Worm (Caenorhabditis elegans) whole organism, L2 larva: ENCODE results near the gene snb-6.

ENCODE experiments used
- C34F6.9 ChIP-seq: fragments of 150-350 bp; optimal IDR thresholded peaks from 2 replicates; lab custom pipeline; 2014; ENCODE audit warnings: missing biosample characterization, missing genetic modification characterization
- F13H6.1 ChIP-seq: sonication (generic microtip); optimal IDR thresholded peaks from 2 replicates; lab custom pipeline; 2016; ENCODE audit warnings: missing genetic modification characterization, missing compliant biosample characterization
- R02D3.7 ChIP-seq: fragments of 150-350 bp; optimal IDR thresholded peaks from 2 replicates; lab custom pipeline; 2014; ENCODE audit warnings: missing biosample characterization, missing genetic modification characterization
- Y55F3AM.14 ChIP-seq: fragments of 200-800 bp; sonication (Bioruptor generic); optimal IDR thresholded peaks from 2 replicates; lab custom pipeline; 2018; ENCODE audit warnings: mild to moderate bottlenecking, missing genetic modification characterization, missing compliant biosample characterization
- ZK546.5 ChIP-seq: sonication (generic microtip); optimal IDR thresholded peaks from 2 replicates; lab custom pipeline; 2017; ENCODE audit warnings: missing biosample characterization, missing genetic modification characterization
- alr-1 ChIP-seq: fragments of 150-350 bp; optimal IDR thresholded peaks from 2 replicates; lab custom pipeline; 2014; ENCODE audit warnings: missing biosample characterization, missing genetic modification characterization
- aly-2 ChIP-seq: fragments of 150-350 bp; optimal IDR thresholded peaks from 2 replicates; lab custom pipeline; 2014; ENCODE audit warnings: missing biosample characterization, missing genetic modification characterization
- ama-1 ChIP-seq: fragments of 150-350 bp; optimal IDR thresholded peaks from 2 replicates; lab custom pipeline; 2018; ENCODE audit warnings: inconsistent platforms
- blmp-1 ChIP-seq: sonication (generic microtip); optimal IDR thresholded peaks from 2 replicates; lab custom pipeline; 2017; ENCODE audit warnings: missing genetic modification characterization, mild to moderate bottlenecking, missing compliant biosample characterization, antibody characterized with exemption, moderate library complexity; ENCODE audit not compliant: insufficient read depth
- ceh-16 ChIP-seq: fragments of 150-350 bp; optimal IDR thresholded peaks from 2 replicates; lab custom pipeline; 2014; ENCODE audit warnings: missing biosample characterization, missing genetic modification characterization
- ceh-82 ChIP-seq: fragments of 150-350 bp; optimal IDR thresholded peaks from 2 replicates; lab custom pipeline; 2014; ENCODE audit warnings: missing biosample characterization, missing genetic modification characterization
- crh-2 ChIP-seq: sonication (generic microtip); optimal IDR thresholded peaks from 2 replicates; lab custom pipeline; 2017; ENCODE audit warnings: missing biosample characterization, missing genetic modification characterization
- dmd-4 ChIP-seq: sonication (generic microtip); optimal IDR thresholded peaks from 2 replicates; lab custom pipeline; 2017; ENCODE audit warnings: missing biosample characterization, missing genetic modification characterization
- egl-27 ChIP-seq: sonication (generic microtip); optimal IDR thresholded peaks from 3 replicates; lab custom pipeline; 2017; ENCODE audit warnings: missing biosample characterization, missing genetic modification reagents, missing genetic modification characterization
- elt-1 ChIP-seq: fragments of 150-350 bp; optimal IDR thresholded peaks from 2 replicates; lab custom pipeline; 2014; ENCODE audit warnings: missing biosample characterization, missing genetic modification characterization
- elt-3 ChIP-seq: sonication (generic microtip); optimal IDR thresholded peaks from 2 replicates; lab custom pipeline; 2017; ENCODE audit warnings: missing biosample characterization, missing genetic modification characterization
- fos-1 ChIP-seq: fragments of 150-350 bp; optimal IDR thresholded peaks from 2 replicates; lab custom pipeline; 2014; ENCODE audit warnings: missing biosample characterization, missing genetic modification characterization
- gmeb-1 ChIP-seq: fragments of 150-350 bp; optimal IDR thresholded peaks from 2 replicates; lab custom pipeline; 2014; ENCODE audit warnings: missing biosample characterization, missing genetic modification characterization
- lin-11 ChIP-seq: fragments of 150-350 bp; sonication (generic microtip); optimal IDR thresholded peaks from 2 replicates; lab custom pipeline; 2014; ENCODE audit warnings: missing biosample characterization, missing genetic modification characterization, inconsistent platforms, mixed read lengths
- lin-13 ChIP-seq: fragments of 150-350 bp; optimal IDR thresholded peaks from 2 replicates; lab custom pipeline; 2014; ENCODE audit warnings: missing biosample characterization, missing genetic modification reagents, missing genetic modification characterization
- lin-39 ChIP-seq: fragments of 150-350 bp; optimal IDR thresholded peaks from 2 replicates; lab custom pipeline; 2014; ENCODE audit warnings: missing biosample characterization, missing genetic modification reagents, missing genetic modification characterization
- lsy-2 ChIP-seq, 2 experiments: fragments of 150-350 bp in 1 of 2; sonication (generic microtip) in 1 of 2; optimal IDR thresholded peaks; 2 replicates each; lab custom pipeline; 2014 to 2017; ENCODE audit warnings: missing biosample characterization in 2 of 2, missing genetic modification characterization in 2 of 2
- mab-5 ChIP-seq: fragments of 150-350 bp; optimal IDR thresholded peaks from 2 replicates; lab custom pipeline; 2014; ENCODE audit warnings: missing biosample characterization, missing genetic modification characterization
- mbf-1 ChIP-seq: sonication (generic microtip); optimal IDR thresholded peaks from 2 replicates; lab custom pipeline; 2017; ENCODE audit warnings: missing biosample characterization, missing genetic modification characterization
- nhr-10 ChIP-seq: sonication (generic microtip); optimal IDR thresholded peaks from 2 replicates; lab custom pipeline; 2017; ENCODE audit warnings: missing biosample characterization, missing genetic modification characterization
- nhr-11 ChIP-seq: fragments of 150-350 bp; optimal IDR thresholded peaks from 2 replicates; lab custom pipeline; 2014; ENCODE audit warnings: missing biosample characterization, missing genetic modification characterization
- nhr-12 ChIP-seq: fragments of 150-350 bp; optimal IDR thresholded peaks from 2 replicates; lab custom pipeline; 2014; ENCODE audit warnings: missing biosample characterization, missing genetic modification characterization
- nhr-129 ChIP-seq: fragments of 150-350 bp; optimal IDR thresholded peaks from 2 replicates; lab custom pipeline; 2014; ENCODE audit warnings: missing biosample characterization, missing genetic modification characterization
- nhr-21 ChIP-seq: fragments of 150-350 bp; optimal IDR thresholded peaks from 2 replicates; lab custom pipeline; 2014; ENCODE audit warnings: missing biosample characterization, missing genetic modification characterization
- nhr-23 ChIP-seq: fragments of 150-350 bp; optimal IDR thresholded peaks from 2 replicates; lab custom pipeline; 2014; ENCODE audit warnings: missing biosample characterization, missing genetic modification reagents, missing genetic modification characterization
- nhr-237 ChIP-seq: fragments of 150-350 bp; optimal IDR thresholded peaks from 2 replicates; lab custom pipeline; 2014; ENCODE audit warnings: missing biosample characterization, missing genetic modification characterization
- nhr-25 ChIP-seq: fragments of 150-350 bp; sonication (generic microtip); optimal IDR thresholded peaks from 3 replicates; lab custom pipeline; 2014; ENCODE audit warnings: missing biosample characterization, missing genetic modification characterization
- nhr-6 ChIP-seq: fragments of 150-350 bp; optimal IDR thresholded peaks from 2 replicates; lab custom pipeline; 2014; ENCODE audit warnings: missing biosample characterization, missing genetic modification characterization
- nhr-77 ChIP-seq: fragments of 150-350 bp; optimal IDR thresholded peaks from 2 replicates; lab custom pipeline; 2014; ENCODE audit warnings: missing biosample characterization, missing genetic modification characterization
- peb-1 ChIP-seq: fragments of 150-350 bp; optimal IDR thresholded peaks from 2 replicates; lab custom pipeline; 2014; ENCODE audit warnings: missing biosample characterization, missing genetic modification characterization
- sem-4 ChIP-seq: fragments of 150-350 bp; optimal IDR thresholded peaks from 2 replicates; lab custom pipeline; 2014; ENCODE audit warnings: missing biosample characterization, missing genetic modification reagents, missing genetic modification characterization
- skn-1 ChIP-seq: sonication (generic microtip); optimal IDR thresholded peaks from 2 replicates; lab custom pipeline; 2017; ENCODE audit warnings: missing biosample characterization, missing genetic modification characterization
- sma-3 ChIP-seq: sonication (generic microtip); optimal IDR thresholded peaks from 2 replicates; lab custom pipeline; 2016; ENCODE audit warnings: missing genetic modification reagents, missing genetic modification characterization, missing compliant biosample characterization
- sma-9 ChIP-seq, 2 experiments: fragments of 150-350 bp in 1 of 2; sonication (generic microtip) in 1 of 2; optimal IDR thresholded peaks; 2 replicates each; lab custom pipeline; 2014 to 2016; ENCODE audit warnings: missing genetic modification characterization in 2 of 2, mild to moderate bottlenecking in 1 of 2, missing biosample characterization in 1 of 2, missing compliant biosample characterization in 1 of 2, missing genetic modification reagents in 1 of 2, moderate library complexity in 1 of 2
- snpc-4 ChIP-seq: fragments of 150-350 bp; optimal IDR thresholded peaks from 2 replicates; lab custom pipeline; 2014; ENCODE audit warnings: missing biosample characterization, missing genetic modification characterization
- unc-62 ChIP-seq: fragments of 150-350 bp; optimal IDR thresholded peaks from 2 replicates; lab custom pipeline; 2014; ENCODE audit warnings: missing biosample characterization, missing genetic modification reagents, missing genetic modification characterization
- zag-1 ChIP-seq: fragments of 150-350 bp; optimal IDR thresholded peaks from 2 replicates; lab custom pipeline; 2014; ENCODE audit warnings: missing biosample characterization, missing genetic modification characterization
- ztf-1 ChIP-seq: fragments of 200-800 bp; sonication (Bioruptor generic); conservative IDR thresholded peaks from 2 replicates; pipeline ENCODE4 v1.3.6; 2022; ENCODE audit warnings: missing genetic modification characterization, missing compliant biosample characterization
- ztf-11 ChIP-seq: sonication (generic microtip); optimal IDR thresholded peaks from 2 replicates; lab custom pipeline; 2017; ENCODE audit warnings: missing biosample characterization, missing genetic modification characterization
- ztf-4 ChIP-seq: fragments of 150-350 bp; optimal IDR thresholded peaks from 2 replicates; lab custom pipeline; 2014; ENCODE audit warnings: missing biosample characterization, missing genetic modification characterization

snb-6 gene

DNA sequence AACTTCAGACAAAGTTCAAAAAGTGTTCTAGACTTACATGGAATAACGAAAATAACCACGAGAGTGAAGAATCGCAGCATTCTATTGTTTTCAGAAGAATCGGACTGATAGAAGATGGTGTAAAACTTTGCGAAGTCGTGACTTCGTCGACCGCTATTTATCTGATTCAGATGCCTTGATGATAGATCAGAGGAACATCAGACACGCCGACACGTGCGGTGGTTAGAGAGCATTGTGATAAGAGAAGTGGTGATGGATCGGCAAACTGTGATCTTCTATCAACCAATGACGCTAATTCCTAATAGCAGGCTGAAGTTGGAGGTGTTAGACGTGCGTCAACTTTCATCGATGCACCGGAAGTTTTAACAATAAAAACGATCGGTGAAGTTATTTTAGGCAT is 41.2 kb downstream of the snb-6 start (continued):
- TF ChIP-seq ztf-11 (tag; lab: Kevin White, UChicago): no peak
- TF ChIP-seq lin-13: no peak
- no peak for TF ChIP-seq nhr-6
- TF ChIP-seq nhr-129 (tag; lab: Kevin White, UChicago): no peak
- TF ChIP-seq ZK546.5 (tag; lab: Kevin White, UChicago): no peak
- no peak for TF ChIP-seq R02D3.7 (tag; lab: Kevin White, UChicago)
- peak; percentile 88 for TF ChIP-seq nhr-25 (tag; lab: Kevin White, UChicago)
- TF ChIP-seq sma-9 (GFP tag; optimal IDR thresholded peaks at IDR 0.05; lab: Kevin White, UChicago): peak; percentile 93
- TF ChIP-seq sma-9 (tag; optimal IDR thresholded peaks at IDR 0.05; lab: Kevin White, UChicago): no peak
- peak in 1 of 2 experiments; percentile 29 for TF ChIP-seq lsy-2 (tag; optimal IDR thresholded peaks at IDR 0.05; lab: Kevin White, UChicago)
- TF ChIP-seq zag-1: no peak
- TF ChIP-seq unc-62: no peak
- no peak for TF ChIP-seq Y55F3AM.14 (GFP tag; lab: Kevin White, UChicago)

DNA sequence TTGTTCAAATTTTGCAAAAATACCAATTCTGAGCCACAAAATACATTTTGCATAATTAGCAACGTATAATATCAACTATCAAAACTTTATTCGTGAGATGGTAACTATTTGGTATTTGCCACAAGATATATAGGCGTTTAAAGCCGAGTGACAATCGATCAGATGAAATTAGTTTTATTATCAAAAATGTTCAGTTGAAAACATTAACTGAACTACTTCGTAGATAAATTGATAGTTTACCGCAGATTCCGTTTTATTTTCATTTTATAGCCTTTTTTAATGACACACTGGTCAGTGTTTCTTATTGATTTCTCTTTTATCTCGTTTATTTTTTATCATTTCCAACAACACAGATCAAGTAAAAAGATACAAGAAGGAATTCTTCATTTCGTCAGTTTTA is 42.3 kb downstream of the snb-6 start:
- TF ChIP-seq nhr-21 (tag; lab: Kevin White, UChicago): peak; percentile 85
- TF ChIP-seq elt-1 (tag; lab: Kevin White, UChicago): no peak
- peak; percentile 12 for TF ChIP-seq blmp-1
- TF ChIP-seq nhr-10: no peak
- TF ChIP-seq lsy-2 (tag; optimal IDR thresholded peaks at IDR 0.05; lab: Kevin White, UChicago): peak in 1 of 2 experiments; percentile 16
- TF ChIP-seq sem-4 (tag; lab: Kevin White, UChicago): peak; percentile 56
- TF ChIP-seq crh-2 (tag; lab: Kevin White, UChicago): peak; percentile 31
- no peak for TF ChIP-seq C34F6.9 (tag; lab: Kevin White, UChicago)
- TF ChIP-seq elt-3 (tag; lab: Kevin White, UChicago): no peak
- peak; percentile 33 for TF ChIP-seq ztf-4 (tag; lab: Kevin White, UChicago)
- peak; percentile 59 for TF ChIP-seq nhr-25 (tag; lab: Kevin White, UChicago)
- TF ChIP-seq sma-3 (GFP tag; lab: Kevin White, UChicago): peak; percentile 51

DNA sequence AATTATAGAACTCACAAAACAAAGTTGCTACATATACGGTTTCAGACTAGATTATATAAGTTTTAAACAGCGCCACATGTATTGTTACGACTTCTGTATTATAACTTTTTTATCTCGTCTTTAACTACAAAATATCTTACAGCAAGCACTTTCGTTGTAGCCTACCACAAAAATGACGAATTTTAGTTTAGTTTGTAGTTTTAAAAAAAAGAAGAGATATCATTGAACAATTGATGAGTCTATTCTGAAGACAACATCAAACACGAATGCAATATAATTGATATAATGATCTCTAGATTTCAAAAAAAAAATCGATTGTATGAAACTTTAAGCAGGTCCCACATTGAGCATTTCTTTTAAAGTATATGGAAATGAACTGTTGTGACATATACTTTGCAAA is 45.3 kb downstream of the snb-6 start:
- TF ChIP-seq F13H6.1 (tag; lab: Kevin White, UChicago) (no peak), nhr-25 (tag; lab: Kevin White, UChicago) (peak; percentile 4), lin-11 (tag; lab: Kevin White, UChicago) (no peak), dmd-4 (tag; lab: Kevin White, UChicago) (no peak), gmeb-1 (tag; lab: Kevin White, UChicago) (no peak), elt-3 (tag; lab: Kevin White, UChicago) (no peak), nhr-77 (tag; lab: Kevin White, UChicago) (no peak)

DNA sequence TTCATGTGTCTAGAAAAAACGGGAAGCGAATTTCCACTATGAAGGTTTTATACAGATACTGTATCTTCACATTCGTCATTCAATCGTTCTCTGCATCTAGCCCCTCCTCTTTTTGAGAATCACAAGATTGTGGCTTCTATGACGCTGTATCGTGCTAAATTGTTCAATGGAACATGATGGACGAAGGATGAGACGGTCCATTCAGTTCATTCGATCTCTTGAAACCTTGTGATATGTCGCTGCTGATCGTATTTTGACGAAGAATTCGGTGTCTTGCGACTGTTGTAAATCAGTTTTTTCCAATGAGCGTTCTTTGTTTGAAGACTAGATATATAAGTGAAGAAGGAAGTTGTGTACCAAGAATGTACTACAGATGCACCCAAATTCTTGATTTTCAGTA is 45.8 kb downstream of the snb-6 start:
- TF ChIP-seq skn-1 (tag; lab: Kevin White, UChicago): no peak
- peak; percentile 56 for TF ChIP-seq crh-2 (tag; lab: Kevin White, UChicago)
- TF ChIP-seq aly-2 (tag; lab: Kevin White, UChicago): no peak
- no peak for TF ChIP-seq ceh-82
- TF ChIP-seq sem-4 (tag; lab: Kevin White, UChicago): no peak
- peak in 1 of 2 experiments; percentile 22 for TF ChIP-seq lsy-2 (tag; optimal IDR thresholded peaks at IDR 0.05; lab: Kevin White, UChicago)
- TF ChIP-seq gmeb-1 (tag; lab: Kevin White, UChicago): peak; percentile 15
- TF ChIP-seq ztf-4 (tag; lab: Kevin White, UChicago): no peak
- TF ChIP-seq sma-3 (GFP tag; lab: Kevin White, UChicago): peak; percentile 84
- no peak for TF ChIP-seq C34F6.9 (tag; lab: Kevin White, UChicago)
- TF ChIP-seq nhr-25 (tag; lab: Kevin White, UChicago): peak; percentile 89
- no peak for TF ChIP-seq mab-5 (tag; lab: Kevin White, UChicago)
- no peak for TF ChIP-seq F13H6.1 (tag; lab: Kevin White, UChicago)
- TF ChIP-seq lin-39 (tag; lab: Kevin White, UChicago): no peak
- TF ChIP-seq nhr-21 (tag; lab: Kevin White, UChicago): peak; percentile 98
- no peak for TF ChIP-seq alr-1 (tag; lab: Kevin White, UChicago)
- TF ChIP-seq ztf-1 (GFP tag; lab: Robert Waterston, UW): no peak
- TF ChIP-seq nhr-10: no peak
- TF ChIP-seq nhr-77 (tag; lab: Kevin White, UChicago): no peak
- no peak for TF ChIP-seq mbf-1
- TF ChIP-seq peb-1 (tag; lab: Kevin White, UChicago): no peak
- no peak for TF ChIP-seq ztf-11 (tag; lab: Kevin White, UChicago)
- no peak for TF ChIP-seq snpc-4 (tag; lab: Kevin White, UChicago)
- no peak for TF ChIP-seq dmd-4 (tag; lab: Kevin White, UChicago)
- TF ChIP-seq lin-11 (tag; lab: Kevin White, UChicago): no peak
- no peak for TF ChIP-seq nhr-11
- no peak for TF ChIP-seq nhr-12
- TF ChIP-seq ama-1: no peak
- no peak for TF ChIP-seq ceh-16 (tag; lab: Kevin White, UChicago)
- TF ChIP-seq nhr-6: peak; percentile 63
- TF ChIP-seq fos-1 (tag; lab: Kevin White, UChicago): no peak
- no peak for TF ChIP-seq zag-1
- TF ChIP-seq elt-3 (tag; lab: Kevin White, UChicago): no peak
- no peak for TF ChIP-seq Y55F3AM.14 (GFP tag; lab: Kevin White, UChicago)
- no peak for TF ChIP-seq nhr-237 (tag; lab: Kevin White, UChicago)
- no peak for TF ChIP-seq unc-62
- no peak for TF ChIP-seq nhr-23 (tag; lab: Kevin White, UChicago)
- peak; percentile 63 for TF ChIP-seq egl-27
- no peak for TF ChIP-seq R02D3.7 (tag; lab: Kevin White, UChicago)
